Fruit fly (Drosophila melanogaster) whole organism, pupa: ENCODE results near the gene glec.

Source experiments
- CG13204 ChIP-seq: fragments of 200-800 bp; sonication (Bioruptor generic); optimal IDR thresholded peaks from 2 replicates; lab custom pipeline; 2018; ENCODE audit warnings: missing biosample characterization, mild to moderate bottlenecking, missing genetic modification characterization, moderate library complexity
- CG8159 ChIP-seq: fragments of 200-800 bp; sonication (Bioruptor generic); optimal IDR thresholded peaks from 3 replicates; lab custom pipeline; 2018; ENCODE audit warnings: missing biosample characterization, mild to moderate bottlenecking, missing genetic modification characterization, moderate library complexity

dm6 chr3R:21831040-21831439, 25.0 kb downstream of the glec start:
- TF ChIP-seq CG8159 (tag; lab: Kevin White, UChicago), result no peak
- TF ChIP-seq CG13204, result no peak
